Fruit fly (Drosophila melanogaster) whole organism, embryonic: ENCODE results near the gene Mst98Ca.

Experiments used
- Adf1 ChIP-seq: fragments of 200-800 bp; sonication (Bioruptor generic); IDR thresholded peaks from 2 replicates; pipeline ENCODE4 v1.3.6; 2022; ENCODE audit warnings: missing biosample characterization, missing genetic modification characterization
- Aef1 ChIP-seq: fragments of 200-800 bp; sonication (Bioruptor generic); IDR thresholded peaks from 3 replicates; pipeline ENCODE4 v1.3.6; 2022; ENCODE audit warnings: missing biosample characterization, missing genetic modification characterization
- Asciz ChIP-seq: fragments of 200-800 bp; sonication (Bioruptor generic); optimal IDR thresholded peaks from 2 replicates; lab custom pipeline; 2017; ENCODE audit warnings: missing biosample characterization, mild to moderate bottlenecking, missing genetic modification characterization, missing genetic modification reagents
- CG10462 ChIP-seq: fragments of 200-800 bp; sonication (Bioruptor generic); optimal IDR thresholded peaks from 2 replicates; lab custom pipeline; 2016; ENCODE audit warnings: missing biosample characterization, missing genetic modification characterization
- CG10565 ChIP-seq: fragments of 200-800 bp; sonication (Bioruptor generic); optimal IDR thresholded peaks from 3 replicates; lab custom pipeline; 2016; ENCODE audit warnings: missing biosample characterization, mild to moderate bottlenecking, missing genetic modification characterization
- CG10979 ChIP-seq: fragments of 200-800 bp; sonication (Bioruptor generic); optimal IDR thresholded peaks from 2 replicates; lab custom pipeline; 2018; ENCODE audit warnings: missing biosample characterization, mild to moderate bottlenecking, missing genetic modification characterization, moderate library complexity
- CG11093 ChIP-seq: fragments of 200-800 bp; sonication (Bioruptor generic); IDR thresholded peaks from 3 replicates; pipeline ENCODE4 v1.3.6; 2022; ENCODE audit warnings: missing biosample characterization, missing genetic modification characterization
- CG12769 ChIP-seq: fragments of 200-800 bp; sonication (Bioruptor generic); optimal IDR thresholded peaks from 2 replicates; lab custom pipeline; 2019; ENCODE audit warnings: missing biosample characterization, mild to moderate bottlenecking, missing genetic modification characterization, moderate library complexity
- CG14050 ChIP-seq: fragments of 200-800 bp; sonication (Bioruptor generic); IDR thresholded peaks from 3 replicates; pipeline ENCODE4 v1.3.6; 2022; ENCODE audit warnings: missing biosample characterization, missing genetic modification characterization
- CG16815 ChIP-seq: fragments of 200-800 bp; sonication (Bioruptor generic); optimal IDR thresholded peaks from 3 replicates; lab custom pipeline; 2017; ENCODE audit warnings: missing biosample characterization, mild to moderate bottlenecking, missing genetic modification characterization
- CG17385 ChIP-seq: fragments of 200-800 bp; sonication (Bioruptor generic); optimal IDR thresholded peaks from 3 replicates; lab custom pipeline; 2018; ENCODE audit warnings: missing biosample characterization, mild to moderate bottlenecking, missing genetic modification characterization
- CG2199 ChIP-seq: fragments of 200-800 bp; sonication (Bioruptor generic); IDR thresholded peaks from 3 replicates; pipeline ENCODE4 v1.3.6; 2022; ENCODE audit warnings: missing biosample characterization, missing genetic modification characterization
- CG2889 ChIP-seq: fragments of 200-800 bp; sonication (Bioruptor generic); IDR thresholded peaks from 3 replicates; pipeline ENCODE4 v1.3.6; 2022; ENCODE audit warnings: missing biosample characterization, missing genetic modification characterization
- CG30020 ChIP-seq: fragments of 200-800 bp; optimal IDR thresholded peaks from 2 replicates; lab custom pipeline; 2019; ENCODE audit warnings: missing biosample characterization, mild to moderate bottlenecking, missing genetic modification characterization, moderate library complexity
- CG34422 ChIP-seq: fragments of 200-800 bp; sonication (Bioruptor generic); IDR thresholded peaks from 3 replicates; pipeline ENCODE4 v1.3.6; 2022; ENCODE audit warnings: missing biosample characterization, missing genetic modification characterization
- CG4328 ChIP-seq: fragments of 200-800 bp; sonication (Bioruptor generic); optimal IDR thresholded peaks from 3 replicates; lab custom pipeline; 2017; ENCODE audit warnings: missing biosample characterization, missing genetic modification reagents, missing genetic modification characterization
- CG4404 ChIP-seq: fragments of 200-800 bp; sonication (Bioruptor generic); IDR thresholded peaks from 2 replicates; pipeline ENCODE4 v1.3.6; 2022; ENCODE audit warnings: missing biosample characterization, missing genetic modification characterization
- CG5953 ChIP-seq: fragments of 200-800 bp; sonication (Bioruptor generic); IDR thresholded peaks from 2 replicates; pipeline ENCODE4 v1.3.6; 2022; ENCODE audit warnings: missing biosample characterization, missing genetic modification characterization
- CG8924 ChIP-seq: fragments of 200-800 bp; optimal IDR thresholded peaks from 3 replicates; lab custom pipeline; 2019; ENCODE audit warnings: missing biosample characterization, mild to moderate bottlenecking, missing genetic modification characterization, moderate library complexity
- CG9876 ChIP-seq: fragments of 200-800 bp; sonication (Bioruptor generic); optimal IDR thresholded peaks from 2 replicates; lab custom pipeline; 2016; ENCODE audit warnings: missing biosample characterization, missing genetic modification characterization
- Doc2 ChIP-seq: fragments of 200-800 bp; sonication (Bioruptor generic); IDR thresholded peaks from 2 replicates; pipeline ENCODE4 v1.3.6; 2022; ENCODE audit warnings: missing biosample characterization, missing genetic modification characterization
- Ets65A ChIP-seq: fragments of 200-800 bp; sonication (Bioruptor generic); peaks from one replicate; lab custom pipeline; 2016; ENCODE audit warnings: missing biosample characterization, missing genetic modification characterization
- H2.0 ChIP-seq: fragments of 200-800 bp; sonication (Bioruptor generic); IDR thresholded peaks from 2 replicates; pipeline ENCODE4 v1.3.6; 2022; ENCODE audit warnings: missing biosample characterization, missing genetic modification characterization
- HLHmδ ChIP-seq: fragments of 200-800 bp; sonication (Bioruptor generic); optimal IDR thresholded peaks from 2 replicates; lab custom pipeline; 2018; ENCODE audit warnings: missing biosample characterization, mild to moderate bottlenecking, missing genetic modification characterization, moderate library complexity
- Hand ChIP-seq: fragments of 200-800 bp; sonication (Bioruptor generic); optimal IDR thresholded peaks from 2 replicates; lab custom pipeline; 2017; ENCODE audit warnings: mild to moderate bottlenecking, missing biosample characterization, missing genetic modification reagents, missing genetic modification characterization
- Hr51 ChIP-seq, 2 experiments: fragments of 200-800 bp; sonication (Bioruptor generic); optimal IDR thresholded peaks; 2 replicates in 1 of 2; 3 replicates in 1 of 2; lab custom pipeline; 2016 to 2018; ENCODE audit warnings: missing biosample characterization in 2 of 2, missing genetic modification characterization in 2 of 2, mild to moderate bottlenecking in 1 of 2, moderate library complexity in 1 of 2
- Med ChIP-seq: fragments of 200-800 bp; sonication (Bioruptor generic); peaks from one replicate; lab custom pipeline; 2016; ENCODE audit warnings: missing biosample characterization, missing genetic modification characterization, mild to moderate bottlenecking, inconsistent platforms, moderate library complexity
- NFAT ChIP-seq: fragments of 200-800 bp; sonication (Bioruptor generic); IDR thresholded peaks from 2 replicates; pipeline ENCODE4 v1.3.6; 2022; ENCODE audit warnings: missing biosample characterization, missing genetic modification characterization
- Rfx ChIP-seq: fragments of 200-800 bp; sonication (Bioruptor generic); IDR thresholded peaks from 2 replicates; pipeline ENCODE4 v1.3.6; 2022; ENCODE audit warnings: missing biosample characterization, missing genetic modification characterization
- Sox102F ChIP-seq: fragments of 200-800 bp; sonication (Bioruptor generic); optimal IDR thresholded peaks from 2 replicates; lab custom pipeline; 2018; ENCODE audit warnings: missing biosample characterization, mild to moderate bottlenecking, missing genetic modification characterization, moderate library complexity
- ash1 ChIP-seq: fragments of 200-800 bp; sonication (Bioruptor generic); optimal IDR thresholded peaks from 2 replicates; lab custom pipeline; 2018; ENCODE audit warnings: missing biosample characterization, mild to moderate bottlenecking, missing genetic modification characterization
- ato ChIP-seq: fragments of 200-800 bp; sonication (Bioruptor generic); IDR thresholded peaks from 2 replicates; pipeline ENCODE4 v1.3.6; 2022; ENCODE audit warnings: missing biosample characterization, missing genetic modification characterization; ENCODE audit not compliant: partially characterized antibody
- cas ChIP-seq: fragments of 200-800 bp; sonication (Bioruptor generic); IDR thresholded peaks from 2 replicates; pipeline ENCODE4 v1.3.6; 2022; ENCODE audit warnings: missing biosample characterization, missing genetic modification characterization
- cwo ChIP-seq: fragments of 200-800 bp; sonication (Bioruptor generic); optimal IDR thresholded peaks from 3 replicates; lab custom pipeline; 2017; ENCODE audit warnings: missing biosample characterization, missing genetic modification characterization, mild to moderate bottlenecking, moderate library complexity, missing genetic modification reagents
- emc ChIP-seq: fragments of 200-800 bp; sonication (Bioruptor generic); optimal IDR thresholded peaks from 2 replicates; lab custom pipeline; 2016; ENCODE audit warnings: missing biosample characterization, missing genetic modification characterization
- gem ChIP-seq: fragments of 200-800 bp; sonication (Bioruptor generic); optimal IDR thresholded peaks from 2 replicates; lab custom pipeline; 2019; ENCODE audit warnings: missing biosample characterization, mild to moderate bottlenecking, missing genetic modification characterization, moderate library complexity
- grau ChIP-seq: fragments of 200-800 bp; optimal IDR thresholded peaks from 3 replicates; lab custom pipeline; 2019; ENCODE audit warnings: missing biosample characterization, mild to moderate bottlenecking, missing genetic modification characterization, moderate library complexity
- ind ChIP-seq: fragments of 200-800 bp; sonication (Bioruptor generic); optimal IDR thresholded peaks from 3 replicates; lab custom pipeline; 2016; ENCODE audit warnings: missing biosample characterization, missing genetic modification characterization
- kay ChIP-seq: fragments of 200-800 bp; sonication (Bioruptor generic); optimal IDR thresholded peaks from 2 replicates; lab custom pipeline; 2016; ENCODE audit warnings: missing biosample characterization, missing genetic modification characterization
- klu ChIP-seq: fragments of 200-800 bp; sonication (Bioruptor generic); IDR thresholded peaks from 2 replicates; pipeline ENCODE4 v1.3.6; 2022; ENCODE audit warnings: missing biosample characterization, missing genetic modification characterization
- kni ChIP-seq: fragments of 200-800 bp; sonication (Bioruptor generic); optimal IDR thresholded peaks from 3 replicates; lab custom pipeline; 2017; ENCODE audit warnings: mild to moderate bottlenecking, missing biosample characterization, missing genetic modification reagents, missing genetic modification characterization
- lilli ChIP-seq: fragments of 200-800 bp; sonication (Bioruptor generic); optimal IDR thresholded peaks from 3 replicates; lab custom pipeline; 2016; ENCODE audit warnings: missing biosample characterization, missing genetic modification characterization
- scrt ChIP-seq: fragments of 200-800 bp; sonication (Bioruptor generic); optimal IDR thresholded peaks from 2 replicates; lab custom pipeline; 2018; ENCODE audit warnings: missing biosample characterization, mild to moderate bottlenecking, missing genetic modification characterization, moderate library complexity
- sens ChIP-seq: fragments of 200-800 bp; sonication (Bioruptor generic); peaks from one replicate; lab custom pipeline; 2016; ENCODE audit warnings: missing biosample characterization, missing genetic modification characterization
- sim ChIP-seq: fragments of 200-800 bp; sonication (Bioruptor generic); IDR thresholded peaks from 2 replicates; pipeline ENCODE4 v1.3.6; 2022; ENCODE audit warnings: missing biosample characterization, missing genetic modification characterization
- tna ChIP-seq: fragments of 200-800 bp; sonication (Bioruptor generic); IDR thresholded peaks from 2 replicates; pipeline ENCODE4 v1.3.6; 2022; ENCODE audit warnings: missing biosample characterization, missing genetic modification characterization; ENCODE audit not compliant: partially characterized antibody
- trem ChIP-seq: fragments of 200-800 bp; optimal IDR thresholded peaks from 3 replicates; lab custom pipeline; 2019; ENCODE audit warnings: missing biosample characterization, mild to moderate bottlenecking, missing genetic modification characterization, moderate library complexity
- tup ChIP-seq: fragments of 200-800 bp; sonication (Bioruptor generic); optimal IDR thresholded peaks from 2 replicates; lab custom pipeline; 2016; ENCODE audit warnings: missing biosample characterization, mild to moderate bottlenecking, missing genetic modification characterization, moderate library complexity
- unc-4 ChIP-seq: fragments of 200-800 bp; sonication (Bioruptor generic); IDR thresholded peaks from 2 replicates; pipeline ENCODE4 v1.3.6; 2022; ENCODE audit warnings: missing biosample characterization, missing genetic modification characterization; ENCODE audit not compliant: partially characterized antibody
- zen2 ChIP-seq: fragments of 200-800 bp; sonication (Bioruptor generic); IDR thresholded peaks from 3 replicates; pipeline ENCODE4 v1.3.6; 2022; ENCODE audit warnings: missing biosample characterization, missing genetic modification characterization; ENCODE audit not compliant: partially characterized antibody

The Mst98Ca gene

dm6 chr3R:28332674-28333421, 41.7 kb downstream of the Mst98Ca start:
- no peak for TF ChIP-seq Doc2 (GFP tag; lab: Robert Waterston, UW)
- TF ChIP-seq ind (GFP tag; lab: Kevin White, UChicago), result no peak
- TF ChIP-seq trem (tag; lab: Kevin White, UChicago), result no peak
- no peak for TF ChIP-seq unc-4 (GFP tag; lab: Robert Waterston, UW)
- TF ChIP-seq CG4328 (GFP tag; lab: Kevin White, UChicago), result no peak
- no peak for TF ChIP-seq ash1
- TF ChIP-seq gem (tag; lab: Kevin White, UChicago), result peak; percentile 28
- TF ChIP-seq kni, result peak; percentile 37
- TF ChIP-seq CG17385 (GFP tag; lab: Kevin White, UChicago), result no peak
- no peak for TF ChIP-seq klu (GFP tag; lab: Robert Waterston, UW)
- no peak for TF ChIP-seq Ets65A (GFP tag; lab: Kevin White, UChicago)
- no peak for TF ChIP-seq Aef1 (GFP tag; lab: Robert Waterston, UW)
- no peak for TF ChIP-seq tna (GFP tag; lab: Robert Waterston, UW)
- TF ChIP-seq HLHmδ (GFP tag; lab: Kevin White, UChicago), result no peak
- peak; percentile 77; the same call in 1 of the 3 replicates for TF ChIP-seq CG2199
- TF ChIP-seq sim, result no peak
- no peak for TF ChIP-seq CG10979 (tag; lab: Kevin White, UChicago)
- no peak for TF ChIP-seq emc
- TF ChIP-seq Rfx (GFP tag; lab: Robert Waterston, UW), result 0 out of 2 replicates have a peak, but pooled peaks have one; percentile 31
- no peak for TF ChIP-seq zen2 (GFP tag; lab: Robert Waterston, UW)
- no peak; the same call in 2 of the 3 replicates for TF ChIP-seq CG34422
- no peak for TF ChIP-seq CG30020 (tag; lab: Kevin White, UChicago)
- no peak for TF ChIP-seq CG2889 (GFP tag; lab: Robert Waterston, UW)
- TF ChIP-seq CG10565, result no peak
- TF ChIP-seq CG5953 (GFP tag; lab: Robert Waterston, UW), result no peak
- no peak for TF ChIP-seq CG8924
- TF ChIP-seq CG14050 (GFP tag; lab: Robert Waterston, UW), result no peak
- TF ChIP-seq CG11093, result no peak
- no peak for TF ChIP-seq CG16815 (GFP tag; lab: Kevin White, UChicago)
- no peak for TF ChIP-seq ato (GFP tag; lab: Robert Waterston, UW)
- peak; percentile 49 for TF ChIP-seq CG12769 (tag; lab: Kevin White, UChicago)
- TF ChIP-seq Adf1, result no peak
- no peak for TF ChIP-seq NFAT (GFP tag; lab: Robert Waterston, UW)
- TF ChIP-seq lilli (GFP tag; lab: Kevin White, UChicago), result no peak
- peak; percentile 51 for TF ChIP-seq sens (GFP tag; lab: Kevin White, UChicago)
- no peak for TF ChIP-seq Sox102F (GFP tag; lab: Kevin White, UChicago)
- peak; percentile 71 for TF ChIP-seq Med (GFP tag; lab: Kevin White, UChicago)
- TF ChIP-seq tup (GFP tag; lab: Kevin White, UChicago), result no peak
- TF ChIP-seq CG9876, result no peak
- TF ChIP-seq CG10462 (GFP tag; lab: Kevin White, UChicago), result no peak
- no peak for TF ChIP-seq Hr51 (GFP tag; optimal IDR thresholded peaks at IDR 0.05; lab: Kevin White, UChicago)
- no peak for TF ChIP-seq scrt (GFP tag; lab: Kevin White, UChicago)
- TF ChIP-seq cas (GFP tag; lab: Robert Waterston, UW), result no peak
- no peak for TF ChIP-seq cwo (GFP tag; lab: Kevin White, UChicago)
- TF ChIP-seq H2.0 (GFP tag; lab: Robert Waterston, UW), result no peak
- no peak for TF ChIP-seq kay (GFP tag; lab: Kevin White, UChicago)
- no peak for TF ChIP-seq Hand (GFP tag; lab: Kevin White, UChicago)
- TF ChIP-seq Asciz (GFP tag; lab: Kevin White, UChicago), result no peak
- TF ChIP-seq CG4404, result no peak
- peak; percentile 89 for TF ChIP-seq grau (tag; lab: Kevin White, UChicago)
